Fruit fly (Drosophila melanogaster) whole organism, embryonic: ENCODE data around the gene Pa1.
A peak's percentile ranks its signal among the peaks of the same experiment; 100 is the strongest.

Source experiments
- Ada2b ChIP-seq: fragments of 200-800 bp; sonication (Bioruptor generic); IDR thresholded peaks from 2 replicates; pipeline ENCODE4 v1.3.6; 2022; ENCODE audit warnings: missing biosample characterization, missing genetic modification characterization
- Atf-2 ChIP-seq: fragments of 200-800 bp; sonication (Bioruptor generic); optimal IDR thresholded peaks from 2 replicates; lab custom pipeline; 2016; ENCODE audit warnings: missing biosample characterization, missing genetic modification characterization
- B-H1 ChIP-seq: fragments of 200-800 bp; sonication (Bioruptor generic); IDR thresholded peaks from 3 replicates; pipeline ENCODE4 v1.3.6; 2022; ENCODE audit warnings: missing biosample characterization, missing genetic modification characterization
- Blimp-1 ChIP-seq: fragments of 200-800 bp; sonication (Bioruptor generic); optimal IDR thresholded peaks from 3 replicates; lab custom pipeline; 2018; ENCODE audit warnings: missing biosample characterization, missing genetic modification characterization, mild to moderate bottlenecking, moderate library complexity, missing genetic modification reagents
- CG10959 ChIP-seq: fragments of 200-800 bp; sonication (Bioruptor generic); IDR thresholded peaks from 2 replicates; pipeline ENCODE4 v1.3.6; 2022; ENCODE audit warnings: missing biosample characterization, missing genetic modification characterization
- CG11093 ChIP-seq: fragments of 200-800 bp; sonication (Bioruptor generic); IDR thresholded peaks from 3 replicates; pipeline ENCODE4 v1.3.6; 2022; ENCODE audit warnings: missing biosample characterization, missing genetic modification characterization
- CG11696 ChIP-seq: fragments of 200-800 bp; sonication (Bioruptor generic); IDR thresholded peaks from 2 replicates; pipeline ENCODE4 v1.3.6; 2022; ENCODE audit warnings: missing biosample characterization, missing genetic modification characterization
- CG14860 ChIP-seq: fragments of 200-800 bp; sonication (Bioruptor generic); IDR thresholded peaks from 3 replicates; pipeline ENCODE4 v1.3.6; 2022; ENCODE audit warnings: missing biosample characterization, missing genetic modification characterization; ENCODE audit not compliant: partially characterized antibody
- CG17361 ChIP-seq: fragments of 200-800 bp; sonication (Bioruptor generic); IDR thresholded peaks from 3 replicates; pipeline ENCODE4 v1.3.6; 2022; ENCODE audit warnings: missing biosample characterization, missing genetic modification characterization
- CG17385 ChIP-seq: fragments of 200-800 bp; sonication (Bioruptor generic); optimal IDR thresholded peaks from 3 replicates; lab custom pipeline; 2018; ENCODE audit warnings: missing biosample characterization, mild to moderate bottlenecking, missing genetic modification characterization
- CG2199 ChIP-seq: fragments of 200-800 bp; sonication (Bioruptor generic); IDR thresholded peaks from 3 replicates; pipeline ENCODE4 v1.3.6; 2022; ENCODE audit warnings: missing biosample characterization, missing genetic modification characterization
- CG31441 ChIP-seq: fragments of 200-800 bp; sonication (Bioruptor generic); IDR thresholded peaks from 2 replicates; pipeline ENCODE4 v1.3.6; 2022; ENCODE audit warnings: missing biosample characterization, missing genetic modification characterization
- CG3726 ChIP-seq: fragments of 200-800 bp; sonication (Bioruptor generic); IDR thresholded peaks from 3 replicates; pipeline ENCODE4, ENCODE4 v1.3.6; 2022; ENCODE audit warnings: missing biosample characterization, missing genetic modification characterization
- CG3838 ChIP-seq: fragments of 200-800 bp; sonication (Bioruptor generic); optimal IDR thresholded peaks from 3 replicates; lab custom pipeline; 2016; ENCODE audit warnings: missing biosample characterization, missing genetic modification characterization
- CG3995 ChIP-seq: fragments of 200-800 bp; sonication (Bioruptor generic); optimal IDR thresholded peaks from 3 replicates; lab custom pipeline; 2016; ENCODE audit warnings: missing biosample characterization, missing genetic modification characterization
- CG4730 ChIP-seq: fragments of 200-800 bp; sonication (Bioruptor generic); IDR thresholded peaks from 2 replicates; pipeline ENCODE4 v1.3.6; 2022; ENCODE audit warnings: missing biosample characterization, missing genetic modification characterization
- CG7786 ChIP-seq: fragments of 200-800 bp; sonication (Bioruptor generic); optimal IDR thresholded peaks from 2 replicates; lab custom pipeline; 2016; ENCODE audit warnings: missing biosample characterization, missing genetic modification characterization
- CG8290 ChIP-seq, 3 experiments: fragments of 200-800 bp; sonication (Bioruptor generic); optimal IDR thresholded peaks; 2 replicates each; lab custom pipeline; 2016 to 2019; ENCODE audit warnings: missing biosample characterization in 3 of 3, missing genetic modification characterization in 3 of 3, mild to moderate bottlenecking in 2 of 3, moderate library complexity in 1 of 3
- CG9609 ChIP-seq: fragments of 200-800 bp; sonication (Bioruptor generic); optimal IDR thresholded peaks from 3 replicates; lab custom pipeline; 2016; ENCODE audit warnings: missing biosample characterization, missing genetic modification characterization
- CTCF ChIP-seq: fragments of 200-800 bp; sonication (Bioruptor generic); optimal IDR thresholded peaks from 2 replicates; lab custom pipeline; 2017; ENCODE audit warnings: missing biosample characterization, mild to moderate bottlenecking, missing genetic modification characterization, moderate library complexity
- Doc2 ChIP-seq: fragments of 200-800 bp; sonication (Bioruptor generic); IDR thresholded peaks from 2 replicates; pipeline ENCODE4 v1.3.6; 2022; ENCODE audit warnings: missing biosample characterization, missing genetic modification characterization
- ERR ChIP-seq: fragments of 200-800 bp; sonication (Bioruptor generic); optimal IDR thresholded peaks from 2 replicates; lab custom pipeline; 2016; ENCODE audit warnings: missing biosample characterization, missing genetic modification characterization
- Eip74EF ChIP-seq, 2 experiments: fragments of 200-800 bp in 1 of 2; fragments of >200 bp in 1 of 2; sonication (Bioruptor generic) in 1 of 2; optimal IDR thresholded peaks; 2 replicates each; lab custom pipeline; 2017 to 2019; ENCODE audit warnings: missing biosample characterization in 2 of 2, missing genetic modification characterization in 2 of 2, mild to moderate bottlenecking in 1 of 2, moderate library complexity in 1 of 2
- HLHmδ ChIP-seq: fragments of 200-800 bp; sonication (Bioruptor generic); optimal IDR thresholded peaks from 2 replicates; lab custom pipeline; 2018; ENCODE audit warnings: missing biosample characterization, mild to moderate bottlenecking, missing genetic modification characterization, moderate library complexity
- HmgZ ChIP-seq: fragments of 200-800 bp; sonication (Bioruptor generic); optimal IDR thresholded peaks from 2 replicates; lab custom pipeline; 2018; ENCODE audit warnings: missing biosample characterization, mild to moderate bottlenecking, missing genetic modification characterization
- Jarid2 ChIP-seq: fragments of 200-800 bp; sonication (Bioruptor generic); optimal IDR thresholded peaks from 3 replicates; lab custom pipeline; 2017; ENCODE audit warnings: mild to moderate bottlenecking, missing biosample characterization, missing genetic modification reagents, missing genetic modification characterization
- Neu2 ChIP-seq: fragments of 200-800 bp; sonication (Bioruptor generic); optimal IDR thresholded peaks from 3 replicates; lab custom pipeline; 2016; ENCODE audit warnings: missing biosample characterization, missing genetic modification characterization, borderline replicate concordance
- Sin3A ChIP-seq: fragments of >200 bp; optimal IDR thresholded peaks from 2 replicates; lab custom pipeline; 2018
- Six4 ChIP-seq: fragments of 200-800 bp; sonication (Bioruptor generic); optimal IDR thresholded peaks from 2 replicates; lab custom pipeline; 2016; ENCODE audit warnings: missing biosample characterization, missing genetic modification characterization
- Spps ChIP-seq: fragments of 200-800 bp; sonication (Bioruptor generic); optimal IDR thresholded peaks from 2 replicates; lab custom pipeline; 2018; ENCODE audit warnings: missing biosample characterization, mild to moderate bottlenecking, missing genetic modification characterization
- abd-A ChIP-seq: fragments of 200-800 bp; sonication (Bioruptor generic); optimal IDR thresholded peaks from 3 replicates; lab custom pipeline; 2019; ENCODE audit warnings: missing biosample characterization, mild to moderate bottlenecking, missing genetic modification characterization, moderate library complexity
- ac ChIP-seq: fragments of 200-800 bp; sonication (Bioruptor generic); optimal IDR thresholded peaks from 3 replicates; lab custom pipeline; 2017; ENCODE audit warnings: missing biosample characterization, mild to moderate bottlenecking, missing genetic modification characterization
- ara ChIP-seq: fragments of 200-800 bp; sonication (Bioruptor generic); IDR thresholded peaks from 2 replicates; pipeline ENCODE4 v1.3.6; 2022; ENCODE audit warnings: missing biosample characterization, missing genetic modification characterization
- az2 ChIP-seq: fragments of 200-800 bp; sonication (Bioruptor generic); optimal IDR thresholded peaks from 3 replicates; lab custom pipeline; 2016; ENCODE audit warnings: missing biosample characterization, missing genetic modification characterization
- chn ChIP-seq: fragments of 200-800 bp; sonication (Bioruptor generic); optimal IDR thresholded peaks from 2 replicates; lab custom pipeline; 2016; ENCODE audit warnings: missing biosample characterization, missing genetic modification characterization
- dimm ChIP-seq: fragments of 200-800 bp; sonication (Bioruptor generic); IDR thresholded peaks from 2 replicates; pipeline ENCODE4 v1.3.6; 2022; ENCODE audit warnings: missing biosample characterization, missing genetic modification characterization
- dysf ChIP-seq: fragments of 200-800 bp; sonication (Bioruptor generic); IDR thresholded peaks from 3 replicates; pipeline ENCODE4 v1.3.6; 2022; ENCODE audit warnings: missing biosample characterization, missing genetic modification characterization
- jumu ChIP-seq: fragments of 200-800 bp; sonication (Bioruptor generic); optimal IDR thresholded peaks from 3 replicates; lab custom pipeline; 2016; ENCODE audit warnings: missing biosample characterization, missing genetic modification characterization
- lov ChIP-seq, 2 experiments: fragments of 200-800 bp in 1 of 2; fragments of >200 bp in 1 of 2; sonication (Bioruptor generic) in 1 of 2; IDR thresholded peaks in 1 of 2; optimal IDR thresholded peaks in 1 of 2; 2 replicates in 1 of 2; 3 replicates in 1 of 2; pipeline versions ENCODE4 v1.3.6 to Lab custom; 2017 to 2022; ENCODE audit warnings: missing biosample characterization in 1 of 2, missing genetic modification characterization in 1 of 2
- nau ChIP-seq: fragments of 200-800 bp; sonication (Bioruptor generic); optimal IDR thresholded peaks from 3 replicates; lab custom pipeline; 2017; ENCODE audit warnings: missing biosample characterization, mild to moderate bottlenecking, missing genetic modification characterization, missing genetic modification reagents
- onecut ChIP-seq: fragments of 200-800 bp; sonication (Bioruptor generic); IDR thresholded peaks from 2 replicates; pipeline ENCODE4 v1.3.6; 2022; ENCODE audit warnings: missing biosample characterization, missing genetic modification characterization
- pan ChIP-seq, 4 experiments: fragments of >200 bp in 3 of 4; fragments of 200-800 bp in 1 of 4; sonication (Bioruptor generic) in 1 of 4; optimal IDR thresholded peaks in 3 of 4; IDR thresholded peaks in 1 of 4; 2 replicates each; pipeline versions ENCODE4 v1.3.6 to Lab custom; 2017 to 2022; ENCODE audit warnings: missing biosample characterization in 2 of 4, missing genetic modification characterization in 2 of 4, mixed read lengths in 1 of 4
- pho ChIP-seq: fragments of 200-800 bp; sonication (Bioruptor generic); optimal IDR thresholded peaks from 2 replicates; lab custom pipeline; 2016; ENCODE audit warnings: missing biosample characterization, missing genetic modification characterization
- pita ChIP-seq: fragments of 200-800 bp; sonication (Bioruptor generic); optimal IDR thresholded peaks from 2 replicates; lab custom pipeline; 2017; ENCODE audit warnings: missing biosample characterization, mild to moderate bottlenecking, missing genetic modification characterization
- repo ChIP-seq: fragments of 200-800 bp; sonication (Bioruptor generic); optimal IDR thresholded peaks from 2 replicates; lab custom pipeline; 2016; ENCODE audit warnings: missing biosample characterization, missing genetic modification characterization
- seq ChIP-seq: fragments of 200-800 bp; sonication (Bioruptor generic); IDR thresholded peaks from 2 replicates; pipeline ENCODE4 v1.3.6; 2022; ENCODE audit warnings: missing biosample characterization, missing genetic modification characterization
- slbo ChIP-seq: fragments of 200-800 bp; sonication (Bioruptor generic); IDR thresholded peaks from 2 replicates; pipeline ENCODE4 v1.3.6; 2022; ENCODE audit warnings: missing biosample characterization, missing genetic modification characterization
- sqz ChIP-seq: fragments of 200-800 bp; sonication (Bioruptor generic); optimal IDR thresholded peaks from 3 replicates; lab custom pipeline; 2018; ENCODE audit warnings: missing biosample characterization, mild to moderate bottlenecking, missing genetic modification characterization
- zen ChIP-seq: fragments of 200-800 bp; sonication (Bioruptor generic); optimal IDR thresholded peaks from 3 replicates; lab custom pipeline; 2018; ENCODE audit warnings: missing biosample characterization, mild to moderate bottlenecking, missing genetic modification characterization, moderate library complexity

The Pa1 gene

dm6 chrX:11338047-11338747 is 20.8 kb upstream of the Pa1 start (continued):
- TF ChIP-seq Neu2 (GFP tag; lab: Kevin White, UChicago) (no peak), Ada2b (GFP tag; lab: Robert Waterston, UW) (peak; percentile 47; the same call in 1 of the 2 replicates), pan (optimal IDR thresholded peaks at IDR 0.05; lab: Kevin White, UChicago) (no peak), pan (GFP tag; optimal IDR thresholded peaks at IDR 0.05 in 1 of 2, IDR thresholded peaks at IDR 0.05 in 1 of 2) (peak in 1 of 2 experiments; percentile 76), ara (no peak), CG8290 (GFP tag; optimal IDR thresholded peaks at IDR 0.05; lab: Kevin White, UChicago) (no peak), CG8290 (tag; optimal IDR thresholded peaks at IDR 0.05; lab: Kevin White, UChicago) (no peak), CG31441 (GFP tag; lab: Robert Waterston, UW) (no peak), repo (peak; percentile 59), CG2199 (GFP tag; lab: Robert Waterston, UW) (no peak), CG11093 (peak; percentile 12; the same call in 1 of the 3 replicates), chn (GFP tag; lab: Kevin White, UChicago) (peak; percentile 65), ERR (GFP tag; lab: Kevin White, UChicago) (peak; percentile 15), Jarid2 (GFP tag; lab: Kevin White, UChicago) (no peak), B-H1 (no peak), CG17385 (GFP tag; lab: Kevin White, UChicago) (peak; percentile 79), Eip74EF (GFP tag; optimal IDR thresholded peaks at IDR 0.05; lab: Kevin White, UChicago) (peak in 1 of 2 experiments; percentile 47), zen (peak; percentile 4), CG17361 (no peak; the same call in none of the 3 replicates), Six4 (GFP tag; lab: Kevin White, UChicago) (peak; percentile 54), Blimp-1 (GFP tag; lab: Kevin White, UChicago) (peak; percentile 73), CG4730 (no peak), seq (GFP tag; lab: Robert Waterston, UW) (peak; percentile 73), Atf-2 (GFP tag; lab: Kevin White, UChicago) (peak; percentile 29), jumu (GFP tag; lab: Kevin White, UChicago) (peak; percentile 67), pho (peak; percentile 55), CTCF (no peak), sqz (no peak), slbo (GFP tag; lab: Robert Waterston, UW) (peak; percentile 54), CG10959 (GFP tag; lab: Robert Waterston, UW) (0 out of 2 replicates have a peak, but pooled peaks have one; percentile 18), HLHmδ (GFP tag; lab: Kevin White, UChicago) (no peak), az2 (GFP tag; lab: Kevin White, UChicago) (peak; percentile 69), Sin3A (lab: Kevin White, UChicago) (no peak), Spps (tag; lab: Kevin White, UChicago) (no peak), nau (no peak), onecut (GFP tag; lab: Robert Waterston, UW) (peak; percentile 89), dysf (peak; percentile 80), CG9609 (GFP tag; lab: Kevin White, UChicago) (peak; percentile 75), CG14860 (GFP tag; lab: Robert Waterston, UW) (no peak), CG3838 (GFP tag; lab: Kevin White, UChicago) (no peak), dimm (GFP tag; lab: Robert Waterston, UW) (no peak), HmgZ (peak; percentile 45), ac (GFP tag; lab: Kevin White, UChicago) (no peak), CG7786 (GFP tag; lab: Kevin White, UChicago) (peak; percentile 73), abd-A (tag; lab: Kevin White, UChicago) (no peak), lov (optimal IDR thresholded peaks at IDR 0.05; lab: Kevin White, UChicago) (no peak), lov (GFP tag; IDR thresholded peaks at IDR 0.05; lab: Robert Waterston, UW) (no peak), pita (GFP tag; lab: Kevin White, UChicago) (no peak), CG11696 (GFP tag; lab: Robert Waterston, UW) (no peak), Doc2 (GFP tag; lab: Robert Waterston, UW) (no peak), CG3726 (GFP tag; lab: Robert Waterston, UW) (no peak; the same call in 2 of the 3 replicates), CG3995 (GFP tag; lab: Kevin White, UChicago) (no peak)
